Worm (Caenorhabditis elegans): ENCODE measurements around the gene hdl-1.

The hdl-1 gene

ce11 chrIV:11952612-11953299 is 3.1 kb upstream of the hdl-1 start, which contains the start of gene gdh-1 (continued):
- peak; percentile 18 for TF ChIP-seq ama-1 (optimal IDR thresholded peaks at IDR 0.05)
- TF ChIP-seq ama-1 (GFP tag; optimal IDR thresholded peaks at IDR 0.05), result no peak
- no peak for TF ChIP-seq ztf-3 (GFP tag; optimal IDR thresholded peaks at IDR 0.05)
- no peak for TF ChIP-seq nhr-27 (tag; optimal IDR thresholded peaks at IDR 0.05)
- TF ChIP-seq pbrm-1 (GFP tag; IDR thresholded peaks at IDR 0.05), result no peak
- no peak for TF ChIP-seq sdz-38 (tag; optimal IDR thresholded peaks at IDR 0.05)
- no peak for TF ChIP-seq rpc-1 (optimal IDR thresholded peaks at IDR 0.05)
- no peak for TF ChIP-seq rpc-1 (tag; optimal IDR thresholded peaks at IDR 0.05)
- no peak for TF ChIP-seq ceh-40 (GFP tag; IDR thresholded peaks at IDR 0.05)
- no peak for TF ChIP-seq akir-1 (GFP tag; optimal IDR thresholded peaks at IDR 0.05)
- no peak for TF ChIP-seq let-607 (tag; optimal IDR thresholded peaks at IDR 0.05)
- no peak for TF ChIP-seq snpc-1.1 (tag; optimal IDR thresholded peaks at IDR 0.05; ENCODE audit: insufficient read depth)
- TF ChIP-seq lir-1 (GFP tag; conservative IDR thresholded peaks at IDR 0.05), result no peak
- no peak for TF ChIP-seq F39B2.1 (GFP tag; IDR thresholded peaks at IDR 0.05)
- no peak for TF ChIP-seq snpc-1.3 (tag; optimal IDR thresholded peaks at IDR 0.05; ENCODE audit: insufficient read depth)
- no peak for TF ChIP-seq B0336.3 (GFP tag; IDR thresholded peaks at IDR 0.05)
- no peak for TF ChIP-seq Y79H2A.3 (GFP tag; conservative IDR thresholded peaks at IDR 0.05)
- no peak for TF ChIP-seq Y53G8AR.9 (GFP tag; conservative IDR thresholded peaks at IDR 0.05)
- no peak for TF ChIP-seq nfyb-1 (GFP tag; IDR thresholded peaks at IDR 0.05)
- TF ChIP-seq ztf-26 (tag; optimal IDR thresholded peaks at IDR 0.05), result no peak
- TF ChIP-seq ceh-79 (tag; optimal IDR thresholded peaks at IDR 0.05), result no peak
- TF ChIP-seq nhr-80 (tag; optimal IDR thresholded peaks at IDR 0.05), result peak; percentile 63
- peak in 1 of 3 experiments; percentile 6 for TF ChIP-seq lin-35 (GFP tag; optimal IDR thresholded peaks at IDR 0.05)
- no peak for TF ChIP-seq athp-1 (tag; optimal IDR thresholded peaks at IDR 0.05)
- no peak for TF ChIP-seq ceh-27 (GFP tag; optimal IDR thresholded peaks at IDR 0.05)
- TF ChIP-seq fkh-3 (tag; optimal IDR thresholded peaks at IDR 0.05), result no peak
- no peak for TF ChIP-seq madf-3 (GFP tag; IDR thresholded peaks at IDR 0.05)
- no peak for TF ChIP-seq aptf-2 (GFP tag; conservative IDR thresholded peaks at IDR 0.05)
- TF ChIP-seq ztf-22 (GFP tag; optimal IDR thresholded peaks at IDR 0.05), result no peak
- no peak for TF ChIP-seq rec-8 (tag; optimal IDR thresholded peaks at IDR 0.05)
- TF ChIP-seq ccch-3 (GFP tag; optimal IDR thresholded peaks at IDR 0.05), result no peak
- TF ChIP-seq F37B4.10 (GFP tag; IDR thresholded peaks at IDR 0.05), result no peak
- peak; percentile 32; the same call in 1 of the 2 replicates for TF ChIP-seq hmg-1.2 (GFP tag; IDR thresholded peaks at IDR 0.05)
- no peak for TF ChIP-seq B0019.2 (GFP tag; conservative IDR thresholded peaks at IDR 0.05)
- peak; percentile 55 for TF ChIP-seq dox-1 (GFP tag; IDR thresholded peaks at IDR 0.05)
- TF ChIP-seq efl-1 (GFP tag; optimal IDR thresholded peaks at IDR 0.05), result peak; percentile 48
- TF ChIP-seq him-1 (tag; optimal IDR thresholded peaks at IDR 0.05), result no peak
- TF ChIP-seq ztf-25 (GFP tag; IDR thresholded peaks at IDR 0.05), result no peak
- no peak for TF ChIP-seq lin-26 (GFP tag; IDR thresholded peaks at IDR 0.05)
- TF ChIP-seq let-526 (GFP tag; IDR thresholded peaks at IDR 0.05), result no peak
- TF ChIP-seq ztf-6 (GFP tag; IDR thresholded peaks at IDR 0.05), result no peak
- TF ChIP-seq hlh-12 (tag; optimal IDR thresholded peaks at IDR 0.05), result no peak
- no peak for TF ChIP-seq unc-62 (GFP tag; optimal IDR thresholded peaks at IDR 0.05)
- TF ChIP-seq Y56A3A.18 (GFP tag; IDR thresholded peaks at IDR 0.05), result no peak
- no peak for TF ChIP-seq F22D6.2 (tag; optimal IDR thresholded peaks at IDR 0.05)
- TF ChIP-seq B0035.1 (tag; optimal IDR thresholded peaks at IDR 0.05), result no peak
- no peak for TF ChIP-seq hlh-26 (GFP tag; conservative IDR thresholded peaks at IDR 0.05)

All from whole organism, young adult.